Fruit fly (Drosophila melanogaster) whole organism, embryonic: ENCODE measurements around the gene Bug22.

ENCODE experiments used
- Adf1 ChIP-seq: fragments of 200-800 bp; sonication (Bioruptor generic); IDR thresholded peaks from 2 replicates; pipeline ENCODE4 v1.3.6; 2022; ENCODE audit warnings: missing biosample characterization, missing genetic modification characterization
- BEAF-32 ChIP-seq: fragments of 200-800 bp; sonication (Bioruptor generic); optimal IDR thresholded peaks from 3 replicates; lab custom pipeline; 2017; ENCODE audit warnings: missing biosample characterization, missing genetic modification characterization, mild to moderate bottlenecking, moderate library complexity, missing genetic modification reagents
- CG12104 ChIP-seq: fragments of 200-800 bp; sonication (Bioruptor generic); optimal IDR thresholded peaks from 3 replicates; lab custom pipeline; 2016; ENCODE audit warnings: missing biosample characterization, missing genetic modification characterization
- CG12769 ChIP-seq: fragments of 200-800 bp; sonication (Bioruptor generic); optimal IDR thresholded peaks from 2 replicates; lab custom pipeline; 2019; ENCODE audit warnings: missing biosample characterization, mild to moderate bottlenecking, missing genetic modification characterization, moderate library complexity
- CG13287 ChIP-seq: fragments of 200-800 bp; sonication (Bioruptor generic); IDR thresholded peaks from 2 replicates; pipeline ENCODE4 v1.3.6; 2022; ENCODE audit warnings: missing biosample characterization, missing genetic modification characterization; ENCODE audit not compliant: partially characterized antibody
- CG14710 ChIP-seq: fragments of 200-800 bp; sonication (Bioruptor generic); optimal IDR thresholded peaks from 3 replicates; lab custom pipeline; 2019; ENCODE audit warnings: missing biosample characterization, mild to moderate bottlenecking, missing genetic modification characterization, moderate library complexity
- CG16863 ChIP-seq: fragments of 200-800 bp; sonication (Bioruptor generic); optimal IDR thresholded peaks from 3 replicates; lab custom pipeline; 2016; ENCODE audit warnings: missing biosample characterization, missing genetic modification characterization
- CG17359 ChIP-seq: fragments of 200-800 bp; sonication (Bioruptor generic); optimal IDR thresholded peaks from 3 replicates; lab custom pipeline; 2018; ENCODE audit warnings: missing biosample characterization, mild to moderate bottlenecking, missing genetic modification characterization, moderate library complexity
- CG18262 ChIP-seq: fragments of 200-800 bp; optimal IDR thresholded peaks from 3 replicates; lab custom pipeline; 2019; ENCODE audit warnings: missing biosample characterization, mild to moderate bottlenecking, missing genetic modification characterization, moderate library complexity
- CG34376 ChIP-seq: fragments of 200-800 bp; sonication (Bioruptor generic); optimal IDR thresholded peaks from 2 replicates; lab custom pipeline; 2018; ENCODE audit warnings: missing biosample characterization, mild to moderate bottlenecking, missing genetic modification characterization
- CG4282 ChIP-seq: fragments of 200-800 bp; sonication (Bioruptor generic); optimal IDR thresholded peaks from 2 replicates; lab custom pipeline; 2016; ENCODE audit warnings: missing biosample characterization, missing genetic modification characterization
- CG43689 ChIP-seq: fragments of 200-800 bp; sonication (Bioruptor generic); IDR thresholded peaks from 2 replicates; pipeline ENCODE4 v1.3.6; 2022; ENCODE audit warnings: missing biosample characterization, missing genetic modification characterization
- CG6654 ChIP-seq: fragments of 200-800 bp; sonication (Bioruptor generic); optimal IDR thresholded peaks from 2 replicates; lab custom pipeline; 2017; ENCODE audit warnings: missing biosample characterization, mild to moderate bottlenecking, missing genetic modification characterization
- CG7271 ChIP-seq: fragments of 200-800 bp; sonication (Bioruptor generic); optimal IDR thresholded peaks from 2 replicates; lab custom pipeline; 2018; ENCODE audit warnings: missing biosample characterization, mild to moderate bottlenecking, missing genetic modification characterization, moderate library complexity
- CG7372 ChIP-seq: fragments of 200-800 bp; sonication (Bioruptor generic); IDR thresholded peaks from 2 replicates; pipeline ENCODE4 v1.3.6; 2022; ENCODE audit warnings: missing biosample characterization, missing genetic modification characterization
- CG7786 ChIP-seq: fragments of 200-800 bp; sonication (Bioruptor generic); optimal IDR thresholded peaks from 2 replicates; lab custom pipeline; 2016; ENCODE audit warnings: missing biosample characterization, missing genetic modification characterization
- CG9215 ChIP-seq: fragments of 200-800 bp; sonication (Bioruptor generic); IDR thresholded peaks from 2 replicates; pipeline ENCODE4 v1.3.6; 2022; ENCODE audit warnings: missing biosample characterization, missing genetic modification characterization
- CG9876 ChIP-seq: fragments of 200-800 bp; sonication (Bioruptor generic); optimal IDR thresholded peaks from 2 replicates; lab custom pipeline; 2016; ENCODE audit warnings: missing biosample characterization, missing genetic modification characterization
- Dll ChIP-seq: fragments of 200-800 bp; sonication (Bioruptor generic); IDR thresholded peaks from 4 replicates; pipeline ENCODE4 v1.3.6; 2022; ENCODE audit warnings: missing biosample characterization, missing genetic modification characterization; ENCODE audit not compliant: partially characterized antibody
- ERR ChIP-seq: fragments of 200-800 bp; sonication (Bioruptor generic); optimal IDR thresholded peaks from 2 replicates; lab custom pipeline; 2016; ENCODE audit warnings: missing biosample characterization, missing genetic modification characterization
- Hr39 ChIP-seq: fragments of >200 bp; optimal IDR thresholded peaks from 2 replicates; lab custom pipeline; 2017
- Hr51 ChIP-seq, 2 experiments: fragments of 200-800 bp; sonication (Bioruptor generic); optimal IDR thresholded peaks; 2 replicates in 1 of 2; 3 replicates in 1 of 2; lab custom pipeline; 2016 to 2018; ENCODE audit warnings: missing biosample characterization in 2 of 2, missing genetic modification characterization in 2 of 2, mild to moderate bottlenecking in 1 of 2, moderate library complexity in 1 of 2
- Jarid2 ChIP-seq: fragments of 200-800 bp; sonication (Bioruptor generic); optimal IDR thresholded peaks from 3 replicates; lab custom pipeline; 2017; ENCODE audit warnings: mild to moderate bottlenecking, missing biosample characterization, missing genetic modification reagents, missing genetic modification characterization
- NFAT ChIP-seq: fragments of 200-800 bp; sonication (Bioruptor generic); IDR thresholded peaks from 2 replicates; pipeline ENCODE4 v1.3.6; 2022; ENCODE audit warnings: missing biosample characterization, missing genetic modification characterization
- Optix ChIP-seq: fragments of 200-800 bp; sonication (Bioruptor generic); IDR thresholded peaks from 3 replicates; pipeline ENCODE4 v1.3.6; 2022; ENCODE audit warnings: missing biosample characterization, missing genetic modification characterization
- PHDP ChIP-seq: fragments of 200-800 bp; sonication (Bioruptor generic); optimal IDR thresholded peaks from 3 replicates; lab custom pipeline; 2018; ENCODE audit warnings: missing biosample characterization, mild to moderate bottlenecking, missing genetic modification characterization, moderate library complexity
- Poxn ChIP-seq: fragments of 200-800 bp; sonication (Bioruptor generic); IDR thresholded peaks from 2 replicates; pipeline ENCODE4 v1.3.6; 2022; ENCODE audit warnings: missing biosample characterization, missing genetic modification characterization
- Rfx ChIP-seq: fragments of 200-800 bp; sonication (Bioruptor generic); IDR thresholded peaks from 2 replicates; pipeline ENCODE4 v1.3.6; 2022; ENCODE audit warnings: missing biosample characterization, missing genetic modification characterization
- Tbp ChIP-seq: fragments of >200 bp; optimal IDR thresholded peaks from 2 replicates; lab custom pipeline; 2018; ENCODE audit warnings: missing biosample characterization, missing genetic modification characterization
- ac ChIP-seq: fragments of 200-800 bp; sonication (Bioruptor generic); optimal IDR thresholded peaks from 3 replicates; lab custom pipeline; 2017; ENCODE audit warnings: missing biosample characterization, mild to moderate bottlenecking, missing genetic modification characterization
- bigmax ChIP-seq: fragments of 200-800 bp; sonication (Bioruptor generic); optimal IDR thresholded peaks from 2 replicates; lab custom pipeline; 2018; ENCODE audit warnings: missing biosample characterization, mild to moderate bottlenecking, missing genetic modification characterization
- br ChIP-seq: fragments of >200 bp; optimal IDR thresholded peaks from 2 replicates; lab custom pipeline; 2017
- dimm ChIP-seq: fragments of 200-800 bp; sonication (Bioruptor generic); IDR thresholded peaks from 2 replicates; pipeline ENCODE4 v1.3.6; 2022; ENCODE audit warnings: missing biosample characterization, missing genetic modification characterization
- dysf ChIP-seq: fragments of 200-800 bp; sonication (Bioruptor generic); IDR thresholded peaks from 3 replicates; pipeline ENCODE4 v1.3.6; 2022; ENCODE audit warnings: missing biosample characterization, missing genetic modification characterization
- en ChIP-seq: fragments of 200-800 bp; sonication (Bioruptor generic); optimal IDR thresholded peaks from 2 replicates; lab custom pipeline; 2016; ENCODE audit warnings: missing biosample characterization, missing genetic modification characterization
- eve ChIP-seq, 2 experiments: fragments of >200 bp; optimal IDR thresholded peaks; 2 replicates each; lab custom pipeline; 2017; ENCODE audit warnings: missing biosample characterization in 2 of 2, missing genetic modification characterization in 2 of 2
- gcm2 ChIP-seq: fragments of 200-800 bp; sonication (Bioruptor generic); optimal IDR thresholded peaks from 2 replicates; lab custom pipeline; 2016; ENCODE audit warnings: missing biosample characterization, missing genetic modification characterization
- grau ChIP-seq: fragments of 200-800 bp; optimal IDR thresholded peaks from 3 replicates; lab custom pipeline; 2019; ENCODE audit warnings: missing biosample characterization, mild to moderate bottlenecking, missing genetic modification characterization, moderate library complexity
- gt ChIP-seq: fragments of 200-800 bp; sonication (Bioruptor generic); IDR thresholded peaks from 2 replicates; pipeline ENCODE4 v1.3.6; 2022; ENCODE audit warnings: missing biosample characterization, missing genetic modification characterization
- ham ChIP-seq: fragments of 200-800 bp; sonication (Bioruptor generic); IDR thresholded peaks from 2 replicates; pipeline ENCODE4 v1.3.6; 2022; ENCODE audit warnings: missing biosample characterization, missing genetic modification characterization
- her ChIP-seq: fragments of 200-800 bp; sonication (Bioruptor generic); optimal IDR thresholded peaks from 2 replicates; lab custom pipeline; 2016; ENCODE audit warnings: missing biosample characterization, missing genetic modification characterization
- org-1 ChIP-seq: fragments of 200-800 bp; sonication (Bioruptor generic); optimal IDR thresholded peaks from 2 replicates; lab custom pipeline; 2017; ENCODE audit warnings: missing biosample characterization, missing genetic modification characterization
- pum ChIP-seq: fragments of 200-800 bp; sonication (Bioruptor generic); optimal IDR thresholded peaks from 2 replicates; lab custom pipeline; 2016; ENCODE audit warnings: missing biosample characterization, missing genetic modification characterization
- ranshi ChIP-seq: fragments of 200-800 bp; sonication (Bioruptor generic); IDR thresholded peaks from 2 replicates; pipeline ENCODE4 v1.3.6; 2022; ENCODE audit warnings: missing biosample characterization, missing genetic modification characterization
- sima ChIP-seq: fragments of 200-800 bp; sonication (Bioruptor generic); optimal IDR thresholded peaks from 2 replicates; lab custom pipeline; 2016; ENCODE audit warnings: missing biosample characterization, missing genetic modification characterization
- sr ChIP-seq: fragments of 200-800 bp; sonication (Bioruptor generic); IDR thresholded peaks from 3 replicates; pipeline ENCODE4 v1.3.6; 2022; ENCODE audit warnings: missing biosample characterization, missing genetic modification characterization
- tin ChIP-seq: fragments of 200-800 bp; sonication (Bioruptor generic); optimal IDR thresholded peaks from 3 replicates; lab custom pipeline; 2016; ENCODE audit warnings: missing biosample characterization, missing genetic modification characterization
- toy ChIP-seq: fragments of 200-800 bp; sonication (Bioruptor generic); IDR thresholded peaks from 2 replicates; pipeline ENCODE4 v1.3.6; 2022; ENCODE audit warnings: missing biosample characterization, missing genetic modification characterization
- tx ChIP-seq: fragments of 200-800 bp; sonication (Bioruptor generic); optimal IDR thresholded peaks from 2 replicates; lab custom pipeline; 2016; ENCODE audit warnings: missing biosample characterization, missing genetic modification characterization
- wek ChIP-seq: fragments of 200-800 bp; sonication (Bioruptor generic); optimal IDR thresholded peaks from 3 replicates; lab custom pipeline; 2018; ENCODE audit warnings: missing biosample characterization, mild to moderate bottlenecking, missing genetic modification characterization, moderate library complexity

The Bug22 gene

dm6 chr2L:10387869-10388726 lies 42.6 kb downstream of the Bug22 start, which contains the start of gene da (continued):
- TF ChIP-seq CG13287 (GFP tag; lab: Robert Waterston, UW) = peak; percentile 64
- peak; percentile 68 for TF ChIP-seq PHDP (tag; lab: Kevin White, UChicago)
- TF ChIP-seq gcm2 (GFP tag; lab: Kevin White, UChicago) = no peak
- TF ChIP-seq CG7372 = 0 out of 2 replicates have a peak, but pooled peaks have one; percentile 29
- no peak for TF ChIP-seq gt (GFP tag; lab: Robert Waterston, UW)
- peak; percentile 39 to 46 for TF ChIP-seq Hr51 (GFP tag; optimal IDR thresholded peaks at IDR 0.05; lab: Kevin White, UChicago)
- TF ChIP-seq ranshi = 0 out of 2 replicates have a peak, but pooled peaks have one; percentile 17
- no peak for TF ChIP-seq Jarid2 (GFP tag; lab: Kevin White, UChicago)
- TF ChIP-seq toy (GFP tag; lab: Robert Waterston, UW) = no peak
- peak; percentile 57 for TF ChIP-seq CG16863 (GFP tag; lab: Kevin White, UChicago)
- TF ChIP-seq CG7271 = peak; percentile 3
- TF ChIP-seq ac (GFP tag; lab: Kevin White, UChicago) = no peak
- no peak for TF ChIP-seq Poxn (GFP tag; lab: Robert Waterston, UW)
- no peak for TF ChIP-seq CG12769 (tag; lab: Kevin White, UChicago)
- TF ChIP-seq BEAF-32 (GFP tag; lab: Kevin White, UChicago) = peak; percentile 69
- no peak for TF ChIP-seq br
- TF ChIP-seq CG7786 (GFP tag; lab: Kevin White, UChicago) = peak; percentile 55
- TF ChIP-seq CG12104 (GFP tag; lab: Kevin White, UChicago) = no peak
- peak; percentile 19 for TF ChIP-seq CG9876 (GFP tag; lab: Kevin White, UChicago)
- no peak for TF ChIP-seq CG43689 (GFP tag; lab: Robert Waterston, UW)
- TF ChIP-seq Optix (GFP tag; lab: Robert Waterston, UW) = no peak
- TF ChIP-seq Tbp = no peak
- no peak for TF ChIP-seq ham
- no peak for TF ChIP-seq sima (GFP tag; lab: Kevin White, UChicago)
- no peak for TF ChIP-seq sr (GFP tag; lab: Robert Waterston, UW)
- no peak for TF ChIP-seq Adf1 (GFP tag; lab: Robert Waterston, UW)
- peak; percentile 58; the same call in 1 of the 2 replicates for TF ChIP-seq NFAT
- TF ChIP-seq her = peak; percentile 46
- peak; percentile 68 for TF ChIP-seq CG17359
- TF ChIP-seq CG18262 = peak; percentile 58
- TF ChIP-seq dimm (GFP tag; lab: Robert Waterston, UW) = no peak
- TF ChIP-seq en (GFP tag; lab: Kevin White, UChicago) = no peak
- peak in 1 of 2 experiments; percentile 76 for TF ChIP-seq eve (GFP tag; optimal IDR thresholded peaks at IDR 0.05; lab: Kevin White, UChicago)
- TF ChIP-seq org-1 (GFP tag; lab: Kevin White, UChicago) = no peak
- peak; percentile 64; the same call in 2 of the 3 replicates for TF ChIP-seq dysf (GFP tag; lab: Robert Waterston, UW)
- TF ChIP-seq wek (GFP tag; lab: Kevin White, UChicago) = peak; percentile 15
- peak; percentile 69 for TF ChIP-seq grau
- TF ChIP-seq tx (GFP tag; lab: Kevin White, UChicago) = peak; percentile 44
- peak; percentile 62 for TF ChIP-seq tin (GFP tag; lab: Kevin White, UChicago)
- no peak for TF ChIP-seq CG6654
- peak; percentile 75 for TF ChIP-seq Rfx (GFP tag; lab: Robert Waterston, UW)
- peak; percentile 46 for TF ChIP-seq CG4282 (GFP tag; lab: Kevin White, UChicago)
- peak; percentile 46; the same call in 2 of the 4 replicates for TF ChIP-seq Dll (GFP tag; lab: Robert Waterston, UW)
- TF ChIP-seq CG9215 = no peak
- peak; percentile 16 for TF ChIP-seq CG34376 (GFP tag; lab: Kevin White, UChicago)
- TF ChIP-seq Hr39 (lab: Kevin White, UChicago) = no peak
- TF ChIP-seq bigmax (GFP tag; lab: Kevin White, UChicago) = peak; percentile 32
- peak; percentile 74 for TF ChIP-seq CG14710 (tag; lab: Kevin White, UChicago)
- TF ChIP-seq pum (GFP tag; lab: Kevin White, UChicago) = peak; percentile 56
- TF ChIP-seq ERR (GFP tag; lab: Kevin White, UChicago) = no peak
